Worm (Caenorhabditis elegans) whole organism, L1 larva: ENCODE measurements around the gene srh-60.

ENCODE experiments used
- Y116A8C.19 ChIP-seq: sonication (generic microtip); optimal IDR thresholded peaks from 2 replicates; lab custom pipeline; 2016; ENCODE audit warnings: missing compliant biosample characterization, missing genetic modification characterization, borderline replicate concordance
- aha-1 ChIP-seq: fragments of 150-350 bp; optimal IDR thresholded peaks from 2 replicates; lab custom pipeline; 2014; ENCODE audit warnings: missing biosample characterization, missing genetic modification characterization
- alr-1 ChIP-seq: fragments of 200-800 bp; sonication (Bioruptor generic); optimal IDR thresholded peaks from 2 replicates; lab custom pipeline; 2018; ENCODE audit warnings: borderline replicate concordance, mild to moderate bottlenecking, missing genetic modification characterization, missing compliant biosample characterization
- ceh-63 ChIP-seq: fragments of 200-800 bp; sonication (Bioruptor generic); optimal IDR thresholded peaks from 2 replicates; lab custom pipeline; 2018; ENCODE audit warnings: mild to moderate bottlenecking, missing genetic modification characterization, missing compliant biosample characterization
- ceh-90 ChIP-seq: sonication (generic microtip); optimal IDR thresholded peaks from 2 replicates; lab custom pipeline; 2016; ENCODE audit warnings: missing genetic modification characterization, missing compliant biosample characterization
- ces-1 ChIP-seq: fragments of 150-350 bp; optimal IDR thresholded peaks from 2 replicates; lab custom pipeline; 2014; ENCODE audit warnings: missing biosample characterization, missing genetic modification reagents, missing genetic modification characterization
- dsc-1 ChIP-seq: sonication (generic microtip); optimal IDR thresholded peaks from 2 replicates; lab custom pipeline; 2016; ENCODE audit warnings: mild to moderate bottlenecking, missing genetic modification characterization, missing compliant biosample characterization
- efl-1 ChIP-seq, 4 experiments: fragments of 150-350 bp; optimal IDR thresholded peaks in 3 of 4; peaks in 1 of 4; 1 replicate in 1 of 4; 2 replicates in 3 of 4; lab custom pipeline; 2014; ENCODE audit warnings: missing biosample characterization in 2 of 4, missing genetic modification characterization in 2 of 4, missing genetic modification reagents in 2 of 4
- efl-3 ChIP-seq: fragments of 200-800 bp; sonication (Bioruptor generic); optimal IDR thresholded peaks from 2 replicates; lab custom pipeline; 2018; ENCODE audit warnings: mild to moderate bottlenecking, missing genetic modification characterization, missing compliant biosample characterization
- egl-13 ChIP-seq: sonication (generic microtip); optimal IDR thresholded peaks from 2 replicates; lab custom pipeline; 2016; ENCODE audit warnings: missing genotype, missing genetic modification reagents, missing genetic modification characterization, missing compliant biosample characterization
- elt-2 ChIP-seq: sonication (generic microtip); optimal IDR thresholded peaks from 2 replicates; lab custom pipeline; 2016; ENCODE audit warnings: missing genetic modification characterization, mild to moderate bottlenecking, inconsistent platforms, missing compliant biosample characterization, missing genetic modification reagents
- grh-1 ChIP-seq: fragments of 200-800 bp; sonication (Bioruptor generic); IDR thresholded peaks from 2 replicates; pipeline ENCODE4 v1.3.6; 2022; ENCODE audit warnings: missing genetic modification reagents, missing genetic modification characterization, missing compliant biosample characterization
- hpl-2 ChIP-seq: fragments of 150-350 bp; optimal IDR thresholded peaks from 2 replicates; lab custom pipeline; 2014; ENCODE audit warnings: missing biosample characterization, missing genetic modification reagents, missing genetic modification characterization
- irx-1 ChIP-seq: sonication (generic microtip); optimal IDR thresholded peaks from 2 replicates; lab custom pipeline; 2016; ENCODE audit warnings: missing genetic modification characterization, missing compliant biosample characterization
- lin-14 ChIP-seq: fragments of 200-800 bp; sonication (Bioruptor generic); optimal IDR thresholded peaks from 2 replicates; lab custom pipeline; 2018; ENCODE audit warnings: mild to moderate bottlenecking, missing genetic modification characterization, moderate library complexity, missing compliant biosample characterization
- lin-15B ChIP-seq: fragments of 150-350 bp; sonication (generic microtip); optimal IDR thresholded peaks from 3 replicates; lab custom pipeline; 2014; ENCODE audit warnings: missing biosample characterization, missing genetic modification characterization
- lsy-2 ChIP-seq, 2 experiments: fragments of 150-350 bp; optimal IDR thresholded peaks; 2 replicates each; lab custom pipeline; 2014; ENCODE audit warnings: missing biosample characterization in 2 of 2, missing genetic modification characterization in 2 of 2
- mef-2 ChIP-seq: fragments of 150-350 bp; optimal IDR thresholded peaks from 2 replicates; lab custom pipeline; 2014; ENCODE audit warnings: missing biosample characterization, missing genetic modification characterization
- mep-1 ChIP-seq: fragments of 150-350 bp; optimal IDR thresholded peaks from 2 replicates; lab custom pipeline; 2014; ENCODE audit warnings: missing biosample characterization, missing genetic modification characterization
- nhr-28 ChIP-seq: fragments of 150-350 bp; optimal IDR thresholded peaks from 2 replicates; lab custom pipeline; 2014; ENCODE audit warnings: missing biosample characterization, missing genetic modification characterization
- nhr-47 ChIP-seq: sonication (generic microtip); optimal IDR thresholded peaks from 2 replicates; lab custom pipeline; 2016; ENCODE audit warnings: mild to moderate bottlenecking, missing genetic modification characterization, moderate library complexity, missing compliant biosample characterization
- nhr-71 ChIP-seq: sonication (generic microtip); optimal IDR thresholded peaks from 2 replicates; lab custom pipeline; 2016; ENCODE audit warnings: mild to moderate bottlenecking, missing genetic modification characterization, moderate library complexity, missing compliant biosample characterization
- nhr-85 ChIP-seq: sonication (generic microtip); peaks from one replicate; lab custom pipeline; 2016; ENCODE audit warnings: missing genetic modification characterization, inconsistent platforms, missing compliant biosample characterization
- pag-3 ChIP-seq: sonication (generic microtip); optimal IDR thresholded peaks from 2 replicates; lab custom pipeline; 2017; ENCODE audit warnings: missing genetic modification characterization, mild to moderate bottlenecking, missing compliant biosample characterization, antibody characterized with exemption, borderline replicate concordance; ENCODE audit not compliant: insufficient read depth
- pqm-1 ChIP-seq: sonication (generic microtip); optimal IDR thresholded peaks from 3 replicates; lab custom pipeline; 2017; ENCODE audit warnings: missing biosample characterization, missing genetic modification characterization
- tbx-2 ChIP-seq: sonication (generic microtip); optimal IDR thresholded peaks from 2 replicates; lab custom pipeline; 2016; ENCODE audit warnings: missing genetic modification characterization, missing compliant biosample characterization
- tlp-1 ChIP-seq: fragments of 150-350 bp; optimal IDR thresholded peaks from 2 replicates; lab custom pipeline; 2014; ENCODE audit warnings: missing biosample characterization, missing genetic modification characterization
- unc-30 ChIP-seq: sonication (generic microtip); optimal IDR thresholded peaks from 2 replicates; lab custom pipeline; 2017; ENCODE audit warnings: missing biosample characterization, missing genetic modification characterization
- unc-86 ChIP-seq: sonication (generic microtip); optimal IDR thresholded peaks from 2 replicates; lab custom pipeline; 2016; ENCODE audit warnings: missing genetic modification characterization, missing compliant biosample characterization
- unc-98 ChIP-seq: fragments of 200-800 bp; sonication (Bioruptor generic); IDR thresholded peaks from 2 replicates; pipeline ENCODE4 v1.3.6; 2022; ENCODE audit warnings: missing genetic modification characterization, missing compliant biosample characterization
- zag-1 ChIP-seq: fragments of 150-350 bp; optimal IDR thresholded peaks from 2 replicates; lab custom pipeline; 2014; ENCODE audit warnings: missing biosample characterization, missing genetic modification characterization
- zip-4 ChIP-seq: fragments of 200-800 bp; sonication (Bioruptor generic); optimal IDR thresholded peaks from 2 replicates; lab custom pipeline; 2018; ENCODE audit warnings: mild to moderate bottlenecking, missing genetic modification characterization, moderate library complexity, missing compliant biosample characterization
- ztf-4 ChIP-seq: fragments of 150-350 bp; optimal IDR thresholded peaks from 2 replicates; lab custom pipeline; 2014; ENCODE audit warnings: missing biosample characterization, missing genetic modification characterization

Gene srh-60

DNA sequence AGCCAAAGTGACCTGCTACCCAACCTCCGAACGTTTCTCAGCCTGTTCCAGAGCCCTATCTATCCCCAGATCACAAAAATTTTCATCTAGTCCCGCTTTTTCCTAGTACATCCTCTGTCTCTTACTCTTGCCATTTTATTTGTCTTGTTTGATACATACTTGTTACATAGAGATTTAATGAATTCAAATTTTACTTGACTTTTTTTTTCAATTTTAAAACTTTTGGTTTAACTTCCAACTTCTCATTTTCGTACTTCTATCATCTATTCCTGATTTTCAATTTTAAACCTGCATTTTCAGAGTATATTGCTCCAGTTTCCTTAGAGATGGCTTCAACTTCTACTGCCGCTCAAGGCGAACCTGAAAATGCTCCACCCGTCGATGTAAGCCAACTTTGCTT, 43.4 kb downstream of the srh-60 start, which contains the start of gene M151.3:
Gene M151.3, plus strand, starts transcription at position 301 of the 400 bp plus-strand sequence.
- TF ChIP-seq efl-1 (optimal IDR thresholded peaks at IDR 0.05; lab: Kevin White, UChicago) (no peak), efl-1 (GFP tag; optimal IDR thresholded peaks at IDR 0.05 in 1 of 2; lab: Kevin White, UChicago) (no peak), pag-3 (no peak), nhr-28 (tag; lab: Kevin White, UChicago) (no peak), efl-3 (GFP tag; lab: Kevin White, UChicago) (no peak), aha-1 (no peak), alr-1 (tag; lab: Kevin White, UChicago) (no peak), unc-30 (no peak)
- TF ChIP-seq, all 84 proteins: peak for 0

DNA sequence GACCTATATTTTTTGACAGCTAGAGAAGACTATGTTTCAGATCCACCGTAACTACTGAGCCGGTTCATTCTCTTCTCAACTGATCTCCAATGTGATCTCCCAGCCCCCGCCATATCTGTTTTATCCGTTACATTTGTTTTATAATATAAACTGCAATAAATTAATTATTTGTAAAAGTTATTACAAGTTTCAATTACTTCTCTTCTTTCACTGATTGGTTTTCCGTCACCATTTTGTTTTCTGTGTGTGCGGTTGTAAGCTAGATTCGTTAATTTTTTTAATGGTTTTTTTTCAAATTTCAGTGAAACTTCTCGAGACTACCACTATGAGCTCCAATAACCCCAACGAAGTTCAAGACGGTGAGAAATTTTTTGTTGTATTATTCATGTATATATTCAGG, 47.3 kb downstream of the srh-60 start, which contains the start of gene M151.2:
Gene M151.2, plus strand, starts transcription at position 301 of the 400 bp plus-strand sequence.
- TF ChIP-seq zip-4 (GFP tag; lab: Kevin White, UChicago) (no peak), lsy-2 (tag; optimal IDR thresholded peaks at IDR 0.05; lab: Kevin White, UChicago) (no peak), tbx-2 (tag; lab: Kevin White, UChicago) (no peak), grh-1 (GFP tag; lab: Robert Waterston, UW) (no peak), mef-2 (tag; lab: Kevin White, UChicago) (no peak), ceh-63 (GFP tag; lab: Kevin White, UChicago) (no peak), unc-98 (no peak), irx-1 (tag; lab: Kevin White, UChicago) (no peak), tlp-1 (tag; lab: Kevin White, UChicago) (no peak), unc-86 (no peak)
- TF ChIP-seq, all 84 proteins: peak for 0

DNA sequence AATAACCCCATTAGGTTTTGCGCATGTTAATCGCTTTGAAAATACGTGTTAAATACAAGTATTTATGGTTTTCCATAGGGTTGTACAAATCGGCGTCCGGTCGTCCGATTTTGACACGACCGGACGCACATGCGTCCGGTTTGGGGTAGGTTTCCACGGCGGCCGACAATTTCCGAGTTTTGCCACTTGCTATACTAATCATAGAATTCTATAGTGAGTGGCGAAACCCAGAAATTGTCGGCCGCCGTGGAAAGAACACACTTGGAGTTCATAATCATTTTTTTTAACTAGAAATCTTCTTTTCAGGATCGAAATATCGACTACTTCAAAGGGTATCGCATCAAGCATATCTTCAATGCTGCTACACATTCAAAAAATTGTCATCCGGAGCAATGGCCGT, 51.3 kb downstream of the srh-60 start:
- TF ChIP-seq irx-1 (tag; lab: Kevin White, UChicago) (no peak), nhr-47 (tag; lab: Kevin White, UChicago) (no peak), lin-14 (GFP tag; lab: Kevin White, UChicago) (no peak), ceh-90 (tag; lab: Kevin White, UChicago) (no peak), zag-1 (tag; lab: Kevin White, UChicago) (no peak), lin-15B (tag; lab: Kevin White, UChicago) (no peak), nhr-85 (tag; lab: Kevin White, UChicago) (no peak), nhr-71 (tag; lab: Kevin White, UChicago) (no peak), tbx-2 (tag; lab: Kevin White, UChicago) (no peak), mep-1 (tag; lab: Kevin White, UChicago) (no peak), elt-2 (tag; lab: Kevin White, UChicago) (no peak), ztf-4 (tag; lab: Kevin White, UChicago) (no peak), ces-1 (no peak), egl-13 (tag; lab: Kevin White, UChicago) (no peak), pag-3 (no peak), dsc-1 (tag; lab: Kevin White, UChicago) (no peak), pqm-1 (tag; lab: Kevin White, UChicago) (no peak), Y116A8C.19 (tag; lab: Kevin White, UChicago) (no peak), hpl-2 (no peak)
- TF ChIP-seq, all 84 proteins: peak for 0
